Worm (Caenorhabditis elegans): Measurements from ENCODE around the gene F43C11.8.

F43C11.8 gene

DNA sequence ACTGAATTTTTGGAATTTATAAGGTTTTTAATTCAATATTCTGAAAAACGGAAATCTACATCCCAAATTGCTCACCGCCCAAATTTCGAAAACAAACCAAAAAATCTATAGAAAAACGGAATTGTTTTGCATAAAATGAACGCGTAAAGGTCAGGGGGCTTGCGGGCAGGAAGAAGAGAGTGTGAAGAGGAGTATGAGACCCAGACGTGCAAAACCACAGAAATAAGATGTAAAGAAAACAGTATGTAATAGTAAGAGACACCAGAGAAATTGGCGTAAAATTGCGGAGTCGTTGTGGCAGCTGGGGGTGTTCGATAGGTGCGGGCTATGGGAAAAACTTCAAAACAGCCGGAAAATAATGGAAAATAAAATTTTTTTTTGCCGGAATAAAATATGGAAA, 8.7 kb downstream of the F43C11.8 start:
- TF ChIP-seq ceh-43 (GFP tag; optimal IDR thresholded peaks at IDR 0.05): no peak
- TF ChIP-seq mls-2 (tag; optimal IDR thresholded peaks at IDR 0.05): no peak
- TF ChIP-seq pha-4 (tag; optimal IDR thresholded peaks at IDR 0.05): no peak
- TF ChIP-seq hlh-1 (tag; optimal IDR thresholded peaks at IDR 0.05): peak; percentile 37
- peak; percentile 26 for TF ChIP-seq ces-1 (GFP tag; optimal IDR thresholded peaks at IDR 0.05)
- no peak for TF ChIP-seq ceh-83 (GFP tag; optimal IDR thresholded peaks at IDR 0.05)

DNA sequence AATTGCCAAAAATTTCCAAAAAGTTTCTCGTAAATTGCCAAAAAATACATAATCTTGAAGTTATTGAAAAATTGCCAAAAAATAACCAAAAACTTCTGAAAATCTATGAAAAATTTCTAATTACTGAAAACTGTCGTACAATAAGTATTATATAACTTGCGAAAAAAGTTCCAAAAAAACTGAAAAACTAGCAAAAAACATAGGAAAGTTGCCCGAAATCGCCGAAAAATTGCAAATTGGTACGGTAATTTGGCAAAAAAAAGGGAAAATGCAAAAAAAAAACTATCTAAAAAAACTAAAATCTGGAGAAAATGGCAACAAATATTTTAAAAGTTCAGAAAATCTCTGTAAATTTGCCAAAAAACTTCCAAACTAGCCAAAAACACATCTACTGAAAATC, 9.2 kb downstream of the F43C11.8 start, which contains the start of gene enri-1:
Gene enri-1 (minus strand): TSS at position 101 of the 400 bp plus-strand sequence.
- TF ChIP-seq zip-8 (tag; optimal IDR thresholded peaks at IDR 0.05): no peak
- TF ChIP-seq nhr-76 (tag; optimal IDR thresholded peaks at IDR 0.05): no peak
- no peak for TF ChIP-seq lin-32 (GFP tag; optimal IDR thresholded peaks at IDR 0.05)
- TF ChIP-seq nhr-237 (tag; optimal IDR thresholded peaks at IDR 0.05): no peak
- no peak for TF ChIP-seq ztf-11 (tag; optimal IDR thresholded peaks at IDR 0.05)
- TF ChIP-seq blmp-1 (tag; optimal IDR thresholded peaks at IDR 0.05): no peak
- no peak for TF ChIP-seq mep-1 (tag; optimal IDR thresholded peaks at IDR 0.05)
- no peak for TF ChIP-seq nhr-28 (tag; optimal IDR thresholded peaks at IDR 0.05)
- TF ChIP-seq snpc-4 (tag; optimal IDR thresholded peaks at IDR 0.05): no peak
- TF ChIP-seq hlh-1 (tag; optimal IDR thresholded peaks at IDR 0.05): no peak

DNA sequence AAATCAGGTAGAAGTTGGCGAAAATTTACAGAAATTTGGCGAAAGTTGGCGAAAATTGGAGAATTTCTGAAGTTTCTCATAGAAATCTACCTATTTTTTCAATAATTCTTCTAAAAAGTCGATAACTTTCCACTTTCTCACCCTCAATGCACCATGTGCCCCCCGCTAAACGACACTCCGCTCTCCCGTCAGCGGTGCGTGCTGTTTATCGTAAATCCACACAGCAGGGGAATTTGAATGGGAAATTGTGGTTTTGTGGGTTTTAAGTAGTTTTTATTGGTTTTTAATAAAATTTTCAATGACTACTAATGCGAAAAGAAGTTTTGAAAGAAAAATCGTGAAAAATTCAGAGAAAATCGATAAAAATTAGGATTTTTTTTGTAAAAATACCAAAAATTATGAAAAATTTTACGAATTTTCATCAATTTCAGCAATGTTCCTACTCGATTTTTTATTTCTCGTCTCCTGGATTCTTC, 9.7 kb downstream of the F43C11.8 start, which contains the start of gene F43C11.6:
Gene F43C11.6 (plus strand): TSS at position 426 of the 476 bp plus-strand sequence.
- no peak for TF ChIP-seq nhr-12 (tag; optimal IDR thresholded peaks at IDR 0.05)
- TF ChIP-seq snpc-4 (tag; optimal IDR thresholded peaks at IDR 0.05): no peak
- TF ChIP-seq nhr-28 (tag; optimal IDR thresholded peaks at IDR 0.05): no peak
- TF ChIP-seq lin-13 (tag; optimal IDR thresholded peaks at IDR 0.05): peak; percentile 41
- TF ChIP-seq nhr-76 (tag; optimal IDR thresholded peaks at IDR 0.05): no peak
- TF ChIP-seq unc-39 (tag; optimal IDR thresholded peaks at IDR 0.05): no peak
- no peak for TF ChIP-seq lin-32 (GFP tag; optimal IDR thresholded peaks at IDR 0.05)
- no peak for TF ChIP-seq zip-8 (tag; optimal IDR thresholded peaks at IDR 0.05)
- TF ChIP-seq ces-1 (GFP tag; optimal IDR thresholded peaks at IDR 0.05): no peak
- no peak for TF ChIP-seq mls-2 (tag; optimal IDR thresholded peaks at IDR 0.05)
- TF ChIP-seq flh-1 (GFP tag; optimal IDR thresholded peaks at IDR 0.05): no peak
- TF ChIP-seq nhr-2 (tag; optimal IDR thresholded peaks at IDR 0.05): no peak
- peak; percentile 20 for TF ChIP-seq lsy-2 (tag; optimal IDR thresholded peaks at IDR 0.05)
- no peak for TF ChIP-seq tbx-8 (GFP tag; optimal IDR thresholded peaks at IDR 0.05)
- peak; percentile 26 for TF ChIP-seq ceh-39 (tag; optimal IDR thresholded peaks at IDR 0.05)
- no peak for TF ChIP-seq unc-62 (GFP tag; optimal IDR thresholded peaks at IDR 0.05)
- TF ChIP-seq sem-2 (GFP tag; optimal IDR thresholded peaks at IDR 0.05): no peak
- TF ChIP-seq blmp-1 (tag; optimal IDR thresholded peaks at IDR 0.05): no peak
- peak; percentile 13 for TF ChIP-seq hlh-1 (tag; optimal IDR thresholded peaks at IDR 0.05)
- no peak for TF ChIP-seq unc-120 (tag; optimal IDR thresholded peaks at IDR 0.05; ENCODE audit: poor library complexity, severe bottlenecking)
- TF ChIP-seq ztf-11 (tag; optimal IDR thresholded peaks at IDR 0.05): no peak
- peak; percentile 8 for TF ChIP-seq mep-1 (tag; optimal IDR thresholded peaks at IDR 0.05)
- TF ChIP-seq ceh-83 (GFP tag; optimal IDR thresholded peaks at IDR 0.05): no peak
- TF ChIP-seq bed-3 (GFP tag; optimal IDR thresholded peaks at IDR 0.05): no peak
- TF ChIP-seq pha-4 (tag; optimal IDR thresholded peaks at IDR 0.05): no peak
- TF ChIP-seq mab-5 (tag; optimal IDR thresholded peaks at IDR 0.05): no peak
- TF ChIP-seq ham-2 (GFP tag; optimal IDR thresholded peaks at IDR 0.05): no peak
- no peak for TF ChIP-seq drap-1 (GFP tag; optimal IDR thresholded peaks at IDR 0.05)
- TF ChIP-seq sptf-1 (tag; optimal IDR thresholded peaks at IDR 0.05): no peak
- no peak for TF ChIP-seq elt-3 (tag; optimal IDR thresholded peaks at IDR 0.05)

DNA sequence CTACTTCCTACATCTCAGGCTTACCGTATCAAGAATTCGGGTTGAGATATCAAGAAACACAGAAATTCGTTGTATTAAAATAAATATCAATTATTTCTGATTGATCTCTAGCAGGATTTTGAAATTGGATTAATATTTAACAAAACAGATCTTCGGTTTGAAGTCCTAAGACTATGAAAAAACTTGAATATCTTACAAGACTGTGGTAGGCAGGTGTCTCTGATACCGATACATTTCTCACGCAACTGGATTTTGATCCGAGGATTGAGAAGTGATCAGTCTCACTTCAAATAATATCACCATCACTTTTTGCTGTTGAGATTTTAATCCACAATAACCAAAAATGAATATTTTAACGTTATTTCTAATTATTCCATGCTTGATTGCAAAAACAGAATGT, 14.4 kb downstream of the F43C11.8 start, which contains the start of gene F43C11.4:
Gene F43C11.4 (plus strand): TSS at position 301 of the 400 bp plus-strand sequence.
- TF ChIP-seq ceh-83 (GFP tag; optimal IDR thresholded peaks at IDR 0.05) (no peak), blmp-1 (tag; optimal IDR thresholded peaks at IDR 0.05) (no peak), ceh-39 (tag; optimal IDR thresholded peaks at IDR 0.05) (no peak), elt-3 (tag; optimal IDR thresholded peaks at IDR 0.05) (no peak), cnd-1 (tag; optimal IDR thresholded peaks at IDR 0.05) (no peak), unc-120 (tag; optimal IDR thresholded peaks at IDR 0.05; ENCODE audit: poor library complexity, severe bottlenecking) (no peak), lin-32 (GFP tag; optimal IDR thresholded peaks at IDR 0.05) (no peak), ces-1 (GFP tag; optimal IDR thresholded peaks at IDR 0.05) (no peak), hlh-1 (tag; optimal IDR thresholded peaks at IDR 0.05) (no peak), elt-1 (tag; optimal IDR thresholded peaks at IDR 0.05; ENCODE audit: borderline replicate concordance, insufficient read depth) (no peak)

Data from whole organism, mixed stage, embryonic.